Fruit fly (Drosophila melanogaster) whole organism, adult: ENCODE measurements around the gene mab-21.

Experiments
- CG14711 ChIP-seq: fragments of 200-800 bp; sonication (Bioruptor generic); optimal IDR thresholded peaks from 2 replicates; lab custom pipeline; 2018; ENCODE audit warnings: missing biosample characterization, mild to moderate bottlenecking, missing genetic modification characterization, moderate library complexity
- CG1620 ChIP-seq: fragments of 200-800 bp; sonication (Bioruptor generic); optimal IDR thresholded peaks from 2 replicates; lab custom pipeline; 2016; ENCODE audit warnings: missing biosample characterization, missing genetic modification characterization
- CG5204 ChIP-seq: fragments of 200-800 bp; sonication (Bioruptor generic); optimal IDR thresholded peaks from 2 replicates; lab custom pipeline; 2016; ENCODE audit warnings: missing biosample characterization, missing genetic modification characterization
- CG7045 ChIP-seq: fragments of 200-800 bp; sonication (Bioruptor generic); optimal IDR thresholded peaks from 2 replicates; lab custom pipeline; 2017; ENCODE audit warnings: missing biosample characterization, mild to moderate bottlenecking, missing genetic modification characterization
- CG7101 ChIP-seq: fragments of 200-800 bp; sonication (Bioruptor generic); optimal IDR thresholded peaks from 2 replicates; lab custom pipeline; 2018; ENCODE audit warnings: missing biosample characterization, mild to moderate bottlenecking, missing genetic modification characterization, moderate library complexity
- Clk ChIP-seq: fragments of 200-800 bp; sonication (Bioruptor generic); optimal IDR thresholded peaks from 2 replicates; lab custom pipeline; 2017; ENCODE audit warnings: missing biosample characterization, missing genetic modification characterization
- Crg-1 ChIP-seq: fragments of 200-800 bp; sonication (Bioruptor generic); optimal IDR thresholded peaks from 2 replicates; lab custom pipeline; 2016; ENCODE audit warnings: missing biosample characterization, missing genetic modification characterization
- Hr96 ChIP-seq: fragments of 200-800 bp; sonication (Bioruptor generic); optimal IDR thresholded peaks from 2 replicates; lab custom pipeline; 2016; ENCODE audit warnings: missing biosample characterization, missing genetic modification characterization
- bab1 ChIP-seq: fragments of 200-800 bp; sonication (Bioruptor generic); optimal IDR thresholded peaks from 3 replicates; lab custom pipeline; 2019; ENCODE audit warnings: missing biosample characterization, mild to moderate bottlenecking, missing genetic modification characterization, moderate library complexity
- kay ChIP-seq: fragments of 200-800 bp; sonication (Bioruptor generic); peaks from one replicate; lab custom pipeline; 2016; ENCODE audit warnings: missing biosample characterization, missing genetic modification characterization, borderline replicate concordance
- pad ChIP-seq: fragments of 200-800 bp; sonication (Bioruptor generic); optimal IDR thresholded peaks from 3 replicates; lab custom pipeline; 2017; ENCODE audit warnings: missing biosample characterization, missing genetic modification characterization, mild to moderate bottlenecking, moderate library complexity, missing genetic modification reagents

DNA sequence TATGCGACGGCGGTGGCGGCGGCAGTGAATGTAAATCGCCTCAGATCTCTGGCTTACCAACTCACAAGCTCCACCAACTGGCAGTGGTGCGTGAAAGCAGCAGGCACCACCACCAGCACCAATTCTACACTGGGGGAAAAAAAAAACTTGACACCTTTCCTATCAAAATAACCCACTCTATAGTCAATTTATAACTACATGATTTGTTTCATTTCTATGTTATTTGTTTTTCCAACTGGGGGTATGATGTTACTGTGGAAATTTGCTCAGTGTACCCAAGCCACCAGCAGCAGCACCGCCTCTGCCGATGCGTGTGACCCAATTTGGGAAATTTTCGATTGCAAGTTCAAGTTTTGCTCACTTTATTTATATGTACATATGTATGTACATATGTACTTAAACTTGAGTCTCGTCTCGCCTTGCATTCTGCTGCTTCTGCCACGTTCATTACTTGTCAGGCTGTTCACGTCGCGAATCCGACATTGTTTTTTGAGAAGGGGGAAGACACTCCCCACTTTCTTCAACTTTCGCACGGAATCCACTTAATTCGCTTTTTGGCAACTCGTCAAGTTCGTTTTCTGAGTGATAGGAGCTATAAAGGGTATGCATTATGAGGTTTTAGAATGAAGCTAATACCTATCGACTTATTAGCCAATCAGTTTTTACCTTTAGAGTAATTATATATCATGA lies 46.3 kb upstream of the mab-21 start:
- TF ChIP-seq Crg-1 (no peak), CG7101 (no peak), CG14711 (tag; lab: Kevin White, UChicago) (no peak), CG7045 (GFP tag; lab: Kevin White, UChicago) (no peak), Clk (GFP tag; lab: Kevin White, UChicago) (no peak), bab1 (no peak), pad (no peak), Hr96 (GFP tag; lab: Kevin White, UChicago) (no peak), CG5204 (GFP tag; lab: Kevin White, UChicago) (no peak), CG1620 (GFP tag; lab: Kevin White, UChicago) (no peak), kay (no peak)
